Fruit fly (Drosophila melanogaster): Measurements from ENCODE around the gene slo.

DNA sequence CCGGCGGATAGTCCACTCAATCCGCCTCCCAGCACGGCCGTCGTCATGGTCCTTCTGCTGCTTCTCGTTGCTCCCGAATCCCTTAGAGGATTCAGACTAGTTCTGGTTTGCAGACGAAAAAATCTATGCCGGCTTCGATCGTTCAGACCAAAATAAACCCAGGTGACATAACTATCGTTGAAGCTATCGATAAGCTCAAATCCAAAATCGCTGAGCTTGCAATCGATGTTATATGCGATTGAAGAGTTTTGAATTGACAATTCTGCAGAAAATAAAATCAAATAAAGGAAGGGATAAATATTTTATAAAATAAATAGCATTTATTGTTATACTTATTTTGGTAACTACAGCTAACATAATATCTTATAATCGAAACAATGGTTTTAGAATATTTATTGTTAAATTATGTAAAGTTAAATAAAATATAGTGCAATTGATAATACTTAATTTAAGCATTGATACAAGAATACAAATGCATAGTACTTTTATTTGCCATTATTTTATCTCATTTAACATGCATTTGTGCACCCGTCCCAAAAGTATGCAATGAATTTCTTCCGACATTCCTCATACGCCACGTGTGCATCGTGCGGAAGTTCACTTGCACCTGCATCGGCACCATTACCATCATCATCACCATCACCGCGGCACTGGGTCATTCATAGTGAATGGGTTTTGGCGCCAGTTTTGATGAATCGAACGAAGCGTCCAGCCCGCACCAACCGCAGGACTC, 446 bp upstream of the slo start, which contains the start of gene Ppox:
- TF ChIP-seq pan (optimal IDR thresholded peaks at IDR 0.05) (no peak), EcR (GFP tag; optimal IDR thresholded peaks at IDR 0.05) (no peak), Dll (optimal IDR thresholded peaks at IDR 0.05) (no peak), psq (optimal IDR thresholded peaks at IDR 0.05) (no peak), usp (GFP tag; optimal IDR thresholded peaks at IDR 0.05) (no peak), CG8478 (optimal IDR thresholded peaks at IDR 0.05) (no peak)
